Worm (Caenorhabditis elegans) whole organism, young adult: ENCODE data around the gene C25H3.7.

ENCODE experiments used
- B0035.1 ChIP-seq: sonication (generic microtip); optimal IDR thresholded peaks from 2 replicates; lab custom pipeline; 2016; ENCODE audit warnings: missing genetic modification characterization, mild to moderate bottlenecking, missing compliant biosample characterization, missing genotype, missing genetic modification reagents
- C17E4.6 ChIP-seq: fragments of 200-800 bp; sonication (Bioruptor generic); IDR thresholded peaks from 2 replicates; pipeline ENCODE4 v1.3.6; 2022; ENCODE audit warnings: missing genetic modification reagents, missing genetic modification characterization, missing compliant biosample characterization
- F49E8.2 ChIP-seq: sonication (generic microtip); optimal IDR thresholded peaks from 3 replicates; lab custom pipeline; 2017; ENCODE audit warnings: missing genetic modification characterization, mild to moderate bottlenecking, missing compliant biosample characterization, antibody characterized with exemption, moderate library complexity; ENCODE audit not compliant: insufficient read depth
- ama-1 ChIP-seq, 3 experiments: fragments of 150-350 bp in 1 of 3; sonication (generic microtip) in 2 of 3; optimal IDR thresholded peaks; 2 replicates each; lab custom pipeline; 2014 to 2018; ENCODE audit warnings: missing biosample characterization in 2 of 3, missing genetic modification characterization in 2 of 3, missing genetic modification reagents in 2 of 3
- die-1 ChIP-seq: sonication (generic microtip); optimal IDR thresholded peaks from 2 replicates; lab custom pipeline; 2016; ENCODE audit warnings: missing genotype, mild to moderate bottlenecking, missing genetic modification characterization, missing compliant biosample characterization
- nhr-90 ChIP-seq: sonication (generic microtip); optimal IDR thresholded peaks from 2 replicates; lab custom pipeline; 2016; ENCODE audit warnings: missing genotype, mild to moderate bottlenecking, missing genetic modification characterization, missing compliant biosample characterization
- pha-4 ChIP-seq: fragments of 150-350 bp; sonication (generic microtip); optimal IDR thresholded peaks from 2 replicates; lab custom pipeline; 2014; ENCODE audit warnings: missing biosample characterization, missing genetic modification reagents, missing genetic modification characterization
- repo-1 ChIP-seq: sonication (generic microtip); optimal IDR thresholded peaks from 2 replicates; lab custom pipeline; 2017; ENCODE audit warnings: mild to moderate bottlenecking, missing genetic modification characterization, missing compliant biosample characterization
- xnd-1 ChIP-seq: sonication (generic microtip); optimal IDR thresholded peaks from 2 replicates; lab custom pipeline; 2016; ENCODE audit warnings: missing genotype, missing genetic modification reagents, missing genetic modification characterization, missing compliant biosample characterization
- zfh-2 ChIP-seq: fragments of 200-800 bp; sonication (Bioruptor generic); conservative IDR thresholded peaks from 2 replicates; pipeline ENCODE4 v1.3.6; 2022; ENCODE audit warnings: missing genetic modification reagents, missing genetic modification characterization, missing compliant biosample characterization
- ztf-22 ChIP-seq: fragments of 200-800 bp; sonication (Bioruptor generic); optimal IDR thresholded peaks from 2 replicates; lab custom pipeline; 2018; ENCODE audit warnings: mild to moderate bottlenecking, missing genetic modification characterization, moderate library complexity, missing compliant biosample characterization
- ztf-25 ChIP-seq: fragments of 200-800 bp; sonication (Bioruptor generic); IDR thresholded peaks from 2 replicates; pipeline ENCODE4 v1.3.6; 2022; ENCODE audit warnings: missing genetic modification reagents, missing genetic modification characterization, missing compliant biosample characterization

- TF ChIP-seq nhr-90, result no peak
- TF ChIP-seq C17E4.6 (GFP tag; lab: Robert Waterston, UW), result no peak
- no peak for TF ChIP-seq F49E8.2 (tag; lab: Kevin White, UChicago)
- no peak for TF ChIP-seq die-1 (tag; lab: Kevin White, UChicago)
- TF ChIP-seq ztf-25 (GFP tag; lab: Robert Waterston, UW), result no peak
- no peak for TF ChIP-seq ztf-22 (GFP tag; lab: Kevin White, UChicago)
- no peak for TF ChIP-seq xnd-1
- no peak for TF ChIP-seq B0035.1 (tag; lab: Kevin White, UChicago)
- no peak for TF ChIP-seq repo-1 (tag; lab: Kevin White, UChicago)
- TF ChIP-seq ama-1 (optimal IDR thresholded peaks at IDR 0.05; lab: Kevin White, UChicago), result no peak
- no peak for TF ChIP-seq ama-1 (GFP tag; optimal IDR thresholded peaks at IDR 0.05; lab: Kevin White, UChicago)
- no peak for TF ChIP-seq pha-4 (tag; lab: Kevin White, UChicago)
- TF ChIP-seq zfh-2 (GFP tag; lab: Robert Waterston, UW), result no peak
Measured at ce11 chrII:5659675-5660074, 9.1 kb downstream of the C25H3.7 start, which contains the start of gene fut-3.
